Fruit fly (Drosophila melanogaster): Measurements from ENCODE around the gene CG32645.
A peak's percentile ranks its signal among the peaks of the same experiment; 100 is the strongest.

Gene CG32645

DNA sequence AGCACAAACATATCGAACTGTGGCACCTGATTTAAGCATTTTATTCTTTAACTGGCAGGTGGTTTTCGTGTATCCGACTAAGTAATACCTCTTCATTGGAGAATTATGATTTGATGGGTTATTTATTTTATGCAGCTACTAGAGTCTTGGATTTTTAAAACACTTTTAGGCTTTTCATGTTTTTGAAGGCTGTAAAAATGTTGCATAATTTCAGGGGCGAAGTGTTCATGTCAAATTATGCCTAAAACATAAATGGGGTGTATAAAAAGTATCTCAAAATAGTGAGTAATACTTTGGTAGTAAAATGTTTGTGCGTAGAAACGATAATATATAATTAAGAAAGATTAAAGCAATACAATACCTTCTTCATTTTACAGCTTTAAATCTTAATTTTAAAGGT is 4.2 kb upstream of the CG32645 start:
- TF ChIP-seq brk (GFP tag; optimal IDR thresholded peaks at IDR 0.05): no peak
- TF ChIP-seq N (GFP tag; optimal IDR thresholded peaks at IDR 0.05): peak; percentile 22
- peak; percentile 70 for TF ChIP-seq Myc (optimal IDR thresholded peaks at IDR 0.05)

DNA sequence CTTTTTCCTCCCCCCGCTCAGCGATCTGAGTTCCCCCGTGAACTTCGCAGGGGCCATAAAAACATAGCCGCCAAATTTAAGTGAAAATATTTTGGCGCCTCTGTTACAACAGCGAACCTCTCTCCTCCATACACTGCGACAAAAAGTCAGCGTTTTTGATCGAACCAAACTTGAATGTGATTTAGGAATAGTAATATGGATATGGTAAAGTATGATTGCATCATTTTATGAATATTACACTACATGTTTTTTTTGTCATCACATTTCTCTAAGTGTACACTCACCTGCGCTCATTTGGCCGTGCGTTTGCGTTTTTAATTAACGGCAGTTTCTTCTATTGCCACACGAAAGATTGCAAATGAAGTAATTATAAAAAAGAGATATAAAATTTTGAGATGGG is 3.3 kb upstream of the CG32645 start:
- TF ChIP-seq Mio (GFP tag; optimal IDR thresholded peaks at IDR 0.05) (no peak), CG9705 (GFP tag; optimal IDR thresholded peaks at IDR 0.05) (no peak), sv (GFP tag; optimal IDR thresholded peaks at IDR 0.05) (peak; percentile 35), OdsH (GFP tag; optimal IDR thresholded peaks at IDR 0.05) (no peak), Hr78 (GFP tag; optimal IDR thresholded peaks at IDR 0.05) (no peak), ey (GFP tag; optimal IDR thresholded peaks at IDR 0.05) (peak; percentile 3), Vsx2 (GFP tag; optimal IDR thresholded peaks at IDR 0.05; ENCODE audit: partially characterized antibody) (no peak), Abd-B (GFP tag; optimal IDR thresholded peaks at IDR 0.05) (no peak), usp (GFP tag; optimal IDR thresholded peaks at IDR 0.05) (no peak), Myc (optimal IDR thresholded peaks at IDR 0.05) (no peak), pan (optimal IDR thresholded peaks at IDR 0.05) (no peak), woc (GFP tag; optimal IDR thresholded peaks at IDR 0.05) (no peak), tai (GFP tag; optimal IDR thresholded peaks at IDR 0.05) (no peak), Rel (GFP tag; optimal IDR thresholded peaks at IDR 0.05) (no peak), Rel (tag; optimal IDR thresholded peaks at IDR 0.05) (no peak), dsf (GFP tag; optimal IDR thresholded peaks at IDR 0.05; ENCODE audit: borderline replicate concordance) (no peak), CG32264 (GFP tag; optimal IDR thresholded peaks at IDR 0.05) (no peak), Jra (GFP tag; optimal IDR thresholded peaks at IDR 0.05) (no peak), lola (GFP tag; optimal IDR thresholded peaks at IDR 0.05) (no peak), rgr (GFP tag; optimal IDR thresholded peaks at IDR 0.05) (peak; percentile 23), GATAd (GFP tag; optimal IDR thresholded peaks at IDR 0.05) (no peak), Sp1 (GFP tag; optimal IDR thresholded peaks at IDR 0.05) (no peak), jim (GFP tag; optimal IDR thresholded peaks at IDR 0.05) (no peak), psq (GFP tag; optimal IDR thresholded peaks at IDR 0.05) (peak; percentile 18), brk (GFP tag; optimal IDR thresholded peaks at IDR 0.05) (no peak), br (GFP tag; optimal IDR thresholded peaks at IDR 0.05) (peak; percentile 19), HLH106 (tag; optimal IDR thresholded peaks at IDR 0.05) (no peak), sage (GFP tag; optimal IDR thresholded peaks at IDR 0.05) (no peak), Hr83 (GFP tag; optimal IDR thresholded peaks at IDR 0.05; ENCODE audit: poor library complexity, severe bottlenecking) (no peak), CrebA (GFP tag; optimal IDR thresholded peaks at IDR 0.05; ENCODE audit: borderline replicate concordance) (no peak), dmrt93B (GFP tag; optimal IDR thresholded peaks at IDR 0.05) (no peak), foxo (GFP tag; optimal IDR thresholded peaks at IDR 0.05) (peak in 1 of 2 experiments; percentile 23), fru (GFP tag; optimal IDR thresholded peaks at IDR 0.05) (peak; percentile 31), N (GFP tag; optimal IDR thresholded peaks at IDR 0.05) (no peak), Dif (GFP tag; optimal IDR thresholded peaks at IDR 0.05; ENCODE audit: partially characterized antibody) (no peak), Dfd (GFP tag; optimal IDR thresholded peaks at IDR 0.05) (no peak), dl (GFP tag; optimal IDR thresholded peaks at IDR 0.05; ENCODE audit: insufficient read depth in 1 of 2, partially characterized antibody in 2 of 2) (no peak), h (GFP tag; optimal IDR thresholded peaks at IDR 0.05) (peak; percentile 42), Hnf4 (GFP tag; optimal IDR thresholded peaks at IDR 0.05) (peak; percentile 23)

- TF ChIP-seq OdsH (GFP tag; optimal IDR thresholded peaks at IDR 0.05) (peak; percentile 60), Abd-B (GFP tag; optimal IDR thresholded peaks at IDR 0.05) (no peak), psq (GFP tag; optimal IDR thresholded peaks at IDR 0.05) (peak; percentile 86), pan (optimal IDR thresholded peaks at IDR 0.05) (no peak), rgr (GFP tag; optimal IDR thresholded peaks at IDR 0.05) (peak; percentile 21), fru (GFP tag; optimal IDR thresholded peaks at IDR 0.05) (peak; percentile 90), sage (GFP tag; optimal IDR thresholded peaks at IDR 0.05) (peak; percentile 41), h (GFP tag; optimal IDR thresholded peaks at IDR 0.05) (peak; percentile 88), N (GFP tag; optimal IDR thresholded peaks at IDR 0.05) (no peak), HLH106 (tag; optimal IDR thresholded peaks at IDR 0.05) (peak; percentile 61), CrebA (GFP tag; optimal IDR thresholded peaks at IDR 0.05; ENCODE audit: borderline replicate concordance) (peak; percentile 51), ey (GFP tag; optimal IDR thresholded peaks at IDR 0.05) (peak; percentile 6), usp (GFP tag; optimal IDR thresholded peaks at IDR 0.05) (no peak), lola (GFP tag; optimal IDR thresholded peaks at IDR 0.05) (no peak), woc (GFP tag; optimal IDR thresholded peaks at IDR 0.05) (peak; percentile 27), Hnf4 (GFP tag; optimal IDR thresholded peaks at IDR 0.05) (peak; percentile 35), sv (GFP tag; optimal IDR thresholded peaks at IDR 0.05) (no peak), dmrt93B (GFP tag; optimal IDR thresholded peaks at IDR 0.05) (peak; percentile 29), br (GFP tag; optimal IDR thresholded peaks at IDR 0.05) (peak; percentile 19), dl (GFP tag; optimal IDR thresholded peaks at IDR 0.05; ENCODE audit: insufficient read depth in 1 of 2, partially characterized antibody in 2 of 2) (peak in 1 of 2 experiments; percentile 8), foxo (GFP tag; optimal IDR thresholded peaks at IDR 0.05) (peak in 1 of 2 experiments; percentile 89), Rel (GFP tag; optimal IDR thresholded peaks at IDR 0.05) (peak; percentile 54), Rel (tag; optimal IDR thresholded peaks at IDR 0.05) (no peak), Sp1 (GFP tag; optimal IDR thresholded peaks at IDR 0.05) (peak; percentile 75), CG32264 (GFP tag; optimal IDR thresholded peaks at IDR 0.05) (no peak)
Observed at dm6 chrX:13136939-13137697, 1.9 kb upstream of the CG32645 start.
